Fruit fly (Drosophila melanogaster): ENCODE results near the gene RpL6.

DNA sequence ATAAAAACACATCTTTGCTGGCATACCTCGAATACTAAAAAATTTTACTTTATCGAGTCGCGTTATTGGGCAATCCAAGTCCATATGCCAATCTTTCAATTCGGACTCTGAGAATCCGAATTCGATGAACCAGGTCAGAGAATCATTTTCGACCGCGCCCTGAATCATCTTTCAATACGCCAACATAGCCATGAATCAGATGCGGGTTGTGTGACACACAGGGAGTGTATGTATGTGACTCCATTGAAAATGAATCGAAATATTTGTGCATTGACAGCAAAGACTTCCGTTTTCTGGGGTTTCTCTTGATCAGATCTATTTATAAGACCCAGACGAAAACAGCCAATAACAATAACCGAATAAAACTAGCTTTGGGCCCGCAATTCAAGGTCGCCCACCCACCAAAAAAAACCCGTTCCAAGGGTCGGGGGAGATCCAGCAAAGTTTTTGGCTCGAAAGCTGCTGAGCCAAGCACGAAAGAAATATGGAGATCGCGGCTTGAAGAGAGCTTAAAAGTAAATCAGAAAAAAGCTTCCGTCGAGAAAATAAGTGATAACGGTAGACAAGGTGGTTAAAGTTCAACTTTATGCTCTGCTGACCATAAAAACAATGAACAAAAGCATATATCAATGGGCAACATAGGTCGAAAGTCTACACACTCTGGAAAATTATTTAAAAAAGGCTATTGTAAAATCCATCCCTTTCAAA, 8.6 kb upstream of the RpL6 start:
- TF ChIP-seq gl (tag; optimal IDR thresholded peaks at IDR 0.05), result no peak
- TF ChIP-seq CG17806 (tag; optimal IDR thresholded peaks at IDR 0.05), result no peak
- no peak for TF ChIP-seq Pif1A (GFP tag; optimal IDR thresholded peaks at IDR 0.05)
- TF ChIP-seq Pif1B (GFP tag; optimal IDR thresholded peaks at IDR 0.05), result no peak
- no peak for TF ChIP-seq CG9948 (tag; optimal IDR thresholded peaks at IDR 0.05)
- TF ChIP-seq CG8159 (tag; optimal IDR thresholded peaks at IDR 0.05), result no peak
- TF ChIP-seq CG15710 (tag; optimal IDR thresholded peaks at IDR 0.05), result no peak
- TF ChIP-seq fd96Ca (GFP tag; IDR thresholded peaks at IDR 0.05), result no peak
- no peak for TF ChIP-seq CG13204 (GFP tag; optimal IDR thresholded peaks at IDR 0.05)
- TF ChIP-seq Ets98B (GFP tag; IDR thresholded peaks at IDR 0.05), result no peak
